Worm (Caenorhabditis elegans): ENCODE results near the gene str-211.

DNA sequence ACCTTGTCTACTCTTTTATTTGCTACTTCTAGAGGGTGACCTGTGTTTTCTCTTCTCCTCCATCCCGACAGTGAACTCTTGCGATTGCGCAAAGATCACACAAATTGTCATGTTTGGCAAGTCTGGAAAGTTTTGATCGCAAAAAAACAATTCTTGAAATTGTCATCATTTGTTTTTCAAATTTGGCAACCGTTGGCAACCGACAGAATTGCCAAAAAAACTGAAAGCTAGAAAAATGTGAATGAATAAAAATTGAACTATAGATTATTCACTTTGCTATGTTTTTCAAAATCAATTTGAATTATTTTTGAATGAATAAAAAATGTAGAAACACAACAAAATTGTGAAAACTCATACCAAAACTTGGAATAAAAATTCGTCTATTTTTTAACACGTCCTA is 49.1 kb downstream of the str-211 start, which contains the start of gene ugt-11:
- no peak for TF ChIP-seq him-1 (tag; optimal IDR thresholded peaks at IDR 0.05)
- TF ChIP-seq W03F9.2 (tag; optimal IDR thresholded peaks at IDR 0.05) = no peak
- no peak for TF ChIP-seq dao-5 (tag; optimal IDR thresholded peaks at IDR 0.05)

All from whole organism, L4/young adult.